Fruit fly (Drosophila melanogaster): ENCODE data around the gene LysS.

- TF ChIP-seq CG8301 (tag; optimal IDR thresholded peaks at IDR 0.05) = no peak
- peak; percentile 20; the same call in 1 of the 2 replicates for TF ChIP-seq CG12605 (GFP tag; IDR thresholded peaks at IDR 0.05)
- no peak for TF ChIP-seq CG10348 (GFP tag; IDR thresholded peaks at IDR 0.05)
- peak; percentile 51 for TF ChIP-seq EcR (GFP tag; optimal IDR thresholded peaks at IDR 0.05)
- no peak for TF ChIP-seq CG32121 (GFP tag; IDR thresholded peaks at IDR 0.05)
- no peak for TF ChIP-seq CG4496 (GFP tag; IDR thresholded peaks at IDR 0.05)
These were observed 19.3 kb upstream of the LysS start for dm6 chr3L:1208206-1208605.

All from whole organism, pupa.